Worm (Caenorhabditis elegans): ENCODE data around the gene cyp-33B1.

cyp-33B1 gene

DNA sequence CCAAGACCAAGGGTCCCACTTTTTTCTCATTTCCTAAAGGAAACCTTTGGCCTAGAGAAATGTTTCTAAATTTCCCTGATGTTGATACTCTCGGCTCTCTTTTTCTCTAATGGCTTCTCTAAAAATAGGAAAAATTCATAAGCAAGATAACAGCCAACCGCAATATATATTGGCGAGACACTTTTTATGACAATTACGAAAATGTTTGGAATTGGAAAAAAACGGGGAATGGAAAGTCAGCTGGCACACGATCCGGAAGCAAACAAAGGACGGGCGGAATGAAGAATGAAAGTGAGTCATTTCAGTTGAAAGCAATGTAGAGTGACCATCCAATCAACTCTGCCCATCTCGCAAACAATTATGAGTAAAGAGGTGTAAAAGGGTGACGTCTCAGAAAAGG is 40.3 kb downstream of the cyp-33B1 start:
- peak; percentile 17 for TF ChIP-seq ZK185.1 (tag; optimal IDR thresholded peaks at IDR 0.05; ENCODE audit: poor library complexity, severe bottlenecking)
- peak; percentile 62 for TF ChIP-seq nhr-80 (tag; optimal IDR thresholded peaks at IDR 0.05)
- no peak for TF ChIP-seq cebp-1 (GFP tag; IDR thresholded peaks at IDR 0.05)
- TF ChIP-seq cebp-1 (tag; optimal IDR thresholded peaks at IDR 0.05): peak; percentile 13
- no peak for TF ChIP-seq nfyb-1 (GFP tag; IDR thresholded peaks at IDR 0.05)

- TF ChIP-seq B0019.2 (GFP tag; conservative IDR thresholded peaks at IDR 0.05): no peak
- TF ChIP-seq zfh-2 (GFP tag; conservative IDR thresholded peaks at IDR 0.05): no peak
- TF ChIP-seq bed-1 (GFP tag; IDR thresholded peaks at IDR 0.05): no peak
- no peak for TF ChIP-seq ekl-4 (GFP tag; IDR thresholded peaks at IDR 0.05)
Measured at ce11 chrV:9082350-9082749, 41.2 kb downstream of the cyp-33B1 start.

- TF ChIP-seq attf-6 (GFP tag; IDR thresholded peaks at IDR 0.05): no peak
Measured at ce11 chrV:9084252-9084651, 43.1 kb downstream of the cyp-33B1 start.

- TF ChIP-seq lsy-27 (tag; optimal IDR thresholded peaks at IDR 0.05; ENCODE audit: borderline replicate concordance, insufficient read depth) (no peak), efl-1 (GFP tag; optimal IDR thresholded peaks at IDR 0.05) (no peak)
Measured at ce11 chrV:9085845-9086244, 44.7 kb downstream of the cyp-33B1 start.

- TF ChIP-seq dox-1 (GFP tag; IDR thresholded peaks at IDR 0.05): peak; percentile 89
- TF ChIP-seq pbrm-1 (GFP tag; IDR thresholded peaks at IDR 0.05): 0 out of 2 replicates have a peak, but pooled peaks have one; percentile 15
- peak; percentile 22; the same call in 1 of the 2 replicates for TF ChIP-seq mcd-1 (GFP tag; IDR thresholded peaks at IDR 0.05)
- TF ChIP-seq ekl-4 (GFP tag; IDR thresholded peaks at IDR 0.05): peak; percentile 76
- 0 out of 2 replicates have a peak, but pooled peaks have one; percentile 29 for TF ChIP-seq Y56A3A.18 (GFP tag; IDR thresholded peaks at IDR 0.05)
- peak; percentile 54; the same call in 1 of the 2 replicates for TF ChIP-seq nfyb-1 (GFP tag; IDR thresholded peaks at IDR 0.05)
- 0 out of 2 replicates have a peak, but pooled peaks have one; percentile 21 for TF ChIP-seq madf-3 (GFP tag; IDR thresholded peaks at IDR 0.05)
- peak; percentile 70; the same call in 1 of the 2 replicates for TF ChIP-seq egl-44 (GFP tag; IDR thresholded peaks at IDR 0.05)
- TF ChIP-seq snpc-1.1 (tag; optimal IDR thresholded peaks at IDR 0.05; ENCODE audit: insufficient read depth): peak; percentile 5
- TF ChIP-seq hmg-1.2 (GFP tag; IDR thresholded peaks at IDR 0.05): peak; percentile 21; the same call in 1 of the 2 replicates
- TF ChIP-seq attf-6 (GFP tag; IDR thresholded peaks at IDR 0.05): peak; percentile 89
- TF ChIP-seq ceh-40 (GFP tag; IDR thresholded peaks at IDR 0.05): peak; percentile 24; the same call in 1 of the 2 replicates
- 0 out of 2 replicates have a peak, but pooled peaks have one; percentile 21 for TF ChIP-seq ceh-100 (GFP tag; IDR thresholded peaks at IDR 0.05)
- TF ChIP-seq madf-6 (GFP tag; IDR thresholded peaks at IDR 0.05): peak; percentile 52; the same call in 1 of the 2 replicates
Measured at ce11 chrV:9086650-9087049, 45.5 kb downstream of the cyp-33B1 start.

- TF ChIP-seq zim-3 (tag; optimal IDR thresholded peaks at IDR 0.05) (peak; percentile 18), nfya-1 (tag; optimal IDR thresholded peaks at IDR 0.05; ENCODE audit: borderline replicate concordance, insufficient read depth) (no peak), pbrm-1 (GFP tag; IDR thresholded peaks at IDR 0.05) (0 out of 2 replicates have a peak, but pooled peaks have one; percentile 52), ceh-91 (GFP tag; IDR thresholded peaks at IDR 0.05) (no peak), F10E7.11 (tag; optimal IDR thresholded peaks at IDR 0.05) (no peak), B0336.3 (GFP tag; IDR thresholded peaks at IDR 0.05) (no peak), dpl-1 (GFP tag; optimal IDR thresholded peaks at IDR 0.05) (no peak), unc-130 (GFP tag; optimal IDR thresholded peaks at IDR 0.05) (no peak), rpc-1 (optimal IDR thresholded peaks at IDR 0.05) (no peak), rpc-1 (tag; optimal IDR thresholded peaks at IDR 0.05) (no peak), F23B12.7 (tag; optimal IDR thresholded peaks at IDR 0.05; ENCODE audit: insufficient read depth) (no peak), attf-6 (GFP tag; IDR thresholded peaks at IDR 0.05) (no peak), die-1 (tag; optimal IDR thresholded peaks at IDR 0.05) (no peak), ztf-25 (GFP tag; IDR thresholded peaks at IDR 0.05) (no peak), lag-1 (GFP tag; IDR thresholded peaks at IDR 0.05) (no peak), bed-1 (GFP tag; IDR thresholded peaks at IDR 0.05) (no peak), dox-1 (GFP tag; IDR thresholded peaks at IDR 0.05) (peak; percentile 87), nhr-179 (tag; optimal IDR thresholded peaks at IDR 0.05) (no peak), mel-28 (tag; optimal IDR thresholded peaks at IDR 0.05; ENCODE audit: borderline replicate concordance) (no peak), hrde-1 (tag; optimal IDR thresholded peaks at IDR 0.05; ENCODE audit: borderline replicate concordance) (no peak)
Measured at ce11 chrV:9088758-9089157, 47.6 kb downstream of the cyp-33B1 start.

Measured in whole organism, young adult.